Worm (Caenorhabditis elegans): ENCODE measurements around the gene sdc-3.

DNA sequence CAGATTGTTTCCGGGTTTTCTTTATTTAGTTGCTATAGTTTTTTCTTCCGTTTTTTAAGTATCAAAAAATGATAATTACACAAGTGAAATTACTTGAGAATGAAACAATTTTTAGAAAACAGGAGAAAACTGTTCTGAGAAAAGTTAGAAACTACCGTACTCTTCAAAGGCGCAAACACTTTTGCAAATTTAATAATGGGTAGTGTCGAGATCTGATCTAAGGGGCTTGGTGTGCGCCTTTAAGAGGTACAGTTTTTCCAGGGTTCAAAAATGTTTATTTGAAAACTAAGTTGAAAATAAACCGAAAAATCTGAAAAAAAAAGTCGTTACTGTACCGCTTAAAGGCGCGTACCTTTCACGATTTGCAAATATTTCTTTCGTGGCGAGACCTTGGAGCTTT is 12.6 kb upstream of the sdc-3 start:
- no peak for TF ChIP-seq K11D2.4 (GFP tag; IDR thresholded peaks at IDR 0.05)
- TF ChIP-seq F49E8.2 (tag; optimal IDR thresholded peaks at IDR 0.05; ENCODE audit: insufficient read depth), result no peak
- no peak for TF ChIP-seq hlh-12 (tag; optimal IDR thresholded peaks at IDR 0.05)
- TF ChIP-seq snpc-4 (GFP tag; optimal IDR thresholded peaks at IDR 0.05), result no peak
- no peak for TF ChIP-seq snpc-4 (tag; optimal IDR thresholded peaks at IDR 0.05)
- no peak for TF ChIP-seq C06A6.2 (GFP tag; conservative IDR thresholded peaks at IDR 0.05)
- TF ChIP-seq ama-1 (optimal IDR thresholded peaks at IDR 0.05), result no peak
- no peak for TF ChIP-seq ama-1 (GFP tag; optimal IDR thresholded peaks at IDR 0.05)
- no peak for TF ChIP-seq madf-10 (tag; optimal IDR thresholded peaks at IDR 0.05)
- TF ChIP-seq Y95B8A.8 (GFP tag; IDR thresholded peaks at IDR 0.05), result no peak
- TF ChIP-seq unc-62 (GFP tag; optimal IDR thresholded peaks at IDR 0.05), result no peak
- no peak for TF ChIP-seq B0019.2 (GFP tag; conservative IDR thresholded peaks at IDR 0.05)
- TF ChIP-seq nhr-80 (tag; optimal IDR thresholded peaks at IDR 0.05), result no peak
- no peak for TF ChIP-seq him-1 (tag; optimal IDR thresholded peaks at IDR 0.05)
- no peak for TF ChIP-seq nfya-1 (tag; optimal IDR thresholded peaks at IDR 0.05; ENCODE audit: borderline replicate concordance, insufficient read depth)
- TF ChIP-seq pha-4 (tag; optimal IDR thresholded peaks at IDR 0.05), result no peak
